Worm (Caenorhabditis elegans): ENCODE data around the gene F35A5.5.

- TF ChIP-seq Y75B8A.6 (GFP tag; IDR thresholded peaks at IDR 0.05) (no peak), snpc-4 (tag; optimal IDR thresholded peaks at IDR 0.05) (no peak), R02D3.7 (tag; optimal IDR thresholded peaks at IDR 0.05) (no peak), lin-13 (GFP tag; optimal IDR thresholded peaks at IDR 0.05) (no peak), daf-16 (GFP tag; optimal IDR thresholded peaks at IDR 0.05) (peak in 1 of 2 experiments; percentile 78), daf-16 (tag; optimal IDR thresholded peaks at IDR 0.05) (peak; percentile 99), nhr-77 (tag; optimal IDR thresholded peaks at IDR 0.05) (peak; percentile 81), fkh-10 (GFP tag; optimal IDR thresholded peaks at IDR 0.05) (no peak), unc-62 (GFP tag; optimal IDR thresholded peaks at IDR 0.05 in 1 of 2) (peak in 1 of 2 experiments; percentile 50), unc-62 (tag; optimal IDR thresholded peaks at IDR 0.05) (no peak), hlh-30 (tag; optimal IDR thresholded peaks at IDR 0.05; ENCODE audit: insufficient read depth) (peak; percentile 9), ceh-20 (GFP tag; IDR thresholded peaks at IDR 0.05) (no peak)
Measured at ce11 chrX:3823869-3824268, 28.3 kb upstream of the F35A5.5 start.
